Worm (Caenorhabditis elegans) whole organism, L4 larva: Measurements from ENCODE around the gene taf-7.1.

Source experiments
- F10B5.3 ChIP-seq: sonication (generic microtip); optimal IDR thresholded peaks from 2 replicates; lab custom pipeline; 2016; ENCODE audit warnings: mild to moderate bottlenecking, missing genetic modification characterization, missing compliant biosample characterization
- dpl-1 ChIP-seq: fragments of 150-350 bp; optimal IDR thresholded peaks from 2 replicates; lab custom pipeline; 2014; ENCODE audit warnings: missing biosample characterization, missing genetic modification reagents, missing genetic modification characterization
- lin-15B ChIP-seq: fragments of 150-350 bp; sonication (generic microtip); optimal IDR thresholded peaks from 3 replicates; lab custom pipeline; 2014; ENCODE audit warnings: missing biosample characterization, missing genetic modification characterization
- mxl-3 ChIP-seq: fragments of 200-800 bp; sonication (Bioruptor generic); optimal IDR thresholded peaks from 2 replicates; lab custom pipeline; 2018; ENCODE audit warnings: mild to moderate bottlenecking, missing genetic modification characterization, missing compliant biosample characterization
- nhr-28 ChIP-seq: fragments of 150-350 bp; optimal IDR thresholded peaks from 2 replicates; lab custom pipeline; 2014; ENCODE audit warnings: missing biosample characterization, missing genetic modification characterization
- nhr-76 ChIP-seq: fragments of 150-350 bp; optimal IDR thresholded peaks from 2 replicates; lab custom pipeline; 2014; ENCODE audit warnings: missing biosample characterization, missing genetic modification characterization
- pqm-1 ChIP-seq: sonication (generic microtip); optimal IDR thresholded peaks from 2 replicates; lab custom pipeline; 2017; ENCODE audit warnings: missing biosample characterization, missing genetic modification characterization
- unc-39 ChIP-seq: sonication (generic microtip); optimal IDR thresholded peaks from 2 replicates; lab custom pipeline; 2017; ENCODE audit warnings: missing biosample characterization, missing genetic modification characterization

- TF ChIP-seq nhr-76 (tag; lab: Kevin White, UChicago) (no peak), dpl-1 (no peak), nhr-28 (tag; lab: Kevin White, UChicago) (no peak), pqm-1 (tag; lab: Kevin White, UChicago) (no peak), mxl-3 (no peak), F10B5.3 (tag; lab: Kevin White, UChicago) (no peak), lin-15B (tag; lab: Kevin White, UChicago) (no peak), unc-39 (no peak)
These were observed 31.0 kb downstream of the taf-7.1 start for ce11 chrX:11806175-11806853.
